Worm (Caenorhabditis elegans): ENCODE data around the gene gld-3.

The gld-3 gene

ce11 chrII:7139064-7139463 lies 6.6 kb downstream of the gld-3 start:
- no peak for TF ChIP-seq mes-2 (tag; optimal IDR thresholded peaks at IDR 0.05; ENCODE audit: poor library complexity, severe bottlenecking)
- no peak for TF ChIP-seq Y105C5A.15 (GFP tag; IDR thresholded peaks at IDR 0.05)
- no peak for TF ChIP-seq pha-4 (GFP tag; IDR thresholded peaks at IDR 0.05)
- no peak for TF ChIP-seq pha-4 (tag; optimal IDR thresholded peaks at IDR 0.05)
- TF ChIP-seq vab-7 (GFP tag; IDR thresholded peaks at IDR 0.05): no peak
- no peak for TF ChIP-seq nhr-237 (tag; optimal IDR thresholded peaks at IDR 0.05)
- no peak for TF ChIP-seq Y48G9A.11 (GFP tag; IDR thresholded peaks at IDR 0.05)
- peak in 1 of 2 experiments; percentile 53 for TF ChIP-seq unc-62 (GFP tag; optimal IDR thresholded peaks at IDR 0.05 in 1 of 2)
- TF ChIP-seq unc-62 (tag; optimal IDR thresholded peaks at IDR 0.05): no peak
- TF ChIP-seq nhr-77 (tag; optimal IDR thresholded peaks at IDR 0.05): no peak
- TF ChIP-seq lin-15B (tag; optimal IDR thresholded peaks at IDR 0.05): no peak
- no peak for TF ChIP-seq dmd-9 (GFP tag; IDR thresholded peaks at IDR 0.05)
- TF ChIP-seq ZK546.5 (tag; optimal IDR thresholded peaks at IDR 0.05): no peak
- no peak for TF ChIP-seq mep-1 (tag; optimal IDR thresholded peaks at IDR 0.05)
- no peak for TF ChIP-seq daf-8 (GFP tag; IDR thresholded peaks at IDR 0.05)
- TF ChIP-seq zip-11 (GFP tag; IDR thresholded peaks at IDR 0.05): no peak
- no peak for TF ChIP-seq nhr-10 (tag; optimal IDR thresholded peaks at IDR 0.05)
- peak; percentile 65 for TF ChIP-seq php-3 (GFP tag; IDR thresholded peaks at IDR 0.05)
- TF ChIP-seq nhr-11 (tag; optimal IDR thresholded peaks at IDR 0.05): no peak
- TF ChIP-seq attf-4 (tag; optimal IDR thresholded peaks at IDR 0.05): no peak
- no peak for TF ChIP-seq skn-1 (tag; optimal IDR thresholded peaks at IDR 0.05)
- no peak for TF ChIP-seq ceh-44 (GFP tag; IDR thresholded peaks at IDR 0.05)
- TF ChIP-seq lim-7 (GFP tag; IDR thresholded peaks at IDR 0.05): no peak
- TF ChIP-seq madf-9 (GFP tag; conservative IDR thresholded peaks at IDR 0.05): no peak
- no peak for TF ChIP-seq lin-38 (GFP tag; IDR thresholded peaks at IDR 0.05)
- TF ChIP-seq dve-1 (tag; optimal IDR thresholded peaks at IDR 0.05; ENCODE audit: insufficient read depth): no peak
- TF ChIP-seq lin-39 (tag; optimal IDR thresholded peaks at IDR 0.05): no peak
- TF ChIP-seq F37D6.2 (tag; optimal IDR thresholded peaks at IDR 0.05): no peak
- TF ChIP-seq daf-16 (GFP tag; optimal IDR thresholded peaks at IDR 0.05): no peak
- peak; percentile 92 for TF ChIP-seq daf-16 (tag; optimal IDR thresholded peaks at IDR 0.05)
- no peak for TF ChIP-seq nhr-41 (GFP tag; IDR thresholded peaks at IDR 0.05)
- peak; percentile 86 for TF ChIP-seq pqm-1 (tag; optimal IDR thresholded peaks at IDR 0.05)
- TF ChIP-seq ceh-62 (tag; optimal IDR thresholded peaks at IDR 0.05): no peak
- TF ChIP-seq zag-1 (tag; optimal IDR thresholded peaks at IDR 0.05): no peak
- no peak for TF ChIP-seq zfp-2 (tag; optimal IDR thresholded peaks at IDR 0.05)
- TF ChIP-seq F10B5.3 (tag; optimal IDR thresholded peaks at IDR 0.05): no peak
- no peak for TF ChIP-seq nhr-25 (tag; optimal IDR thresholded peaks at IDR 0.05; ENCODE audit: borderline replicate concordance, insufficient read depth)
- TF ChIP-seq nhr-28 (tag; optimal IDR thresholded peaks at IDR 0.05): peak; percentile 60
- no peak for TF ChIP-seq spr-1 (tag; optimal IDR thresholded peaks at IDR 0.05)
- no peak for TF ChIP-seq daf-12 (tag; optimal IDR thresholded peaks at IDR 0.05)
- TF ChIP-seq ces-1 (GFP tag; optimal IDR thresholded peaks at IDR 0.05): no peak
- no peak for TF ChIP-seq zfp-3 (GFP tag; conservative IDR thresholded peaks at IDR 0.05)
- no peak for TF ChIP-seq cey-2 (tag; optimal IDR thresholded peaks at IDR 0.05; ENCODE audit: borderline replicate concordance, insufficient read depth)
- no peak for TF ChIP-seq fkh-10 (GFP tag; optimal IDR thresholded peaks at IDR 0.05)
- TF ChIP-seq madf-5 (GFP tag; IDR thresholded peaks at IDR 0.05): no peak

Measured in whole organism, L4 larva.